Worm (Caenorhabditis elegans): ENCODE data around the gene lys-1.
A peak's percentile ranks its signal among the peaks of the same experiment; 100 is the strongest.

The lys-1 gene

ce11 chrV:10243105-10243504 is 34.6 kb upstream of the lys-1 start, which contains the start of gene C12D8.9:
TSS of gene C12D8.9 (minus strand) at chrV:10243205.
- TF ChIP-seq unc-30 (tag; optimal IDR thresholded peaks at IDR 0.05) (no peak), unc-98 (GFP tag; IDR thresholded peaks at IDR 0.05) (no peak), sptf-1 (tag; optimal IDR thresholded peaks at IDR 0.05) (no peak), dpl-1 (GFP tag; optimal IDR thresholded peaks at IDR 0.05) (no peak), pax-3 (tag; optimal IDR thresholded peaks at IDR 0.05) (no peak), aha-1 (tag; optimal IDR thresholded peaks at IDR 0.05) (no peak)

- TF ChIP-seq dsc-1 (tag; optimal IDR thresholded peaks at IDR 0.05), result peak; percentile 73
- TF ChIP-seq elt-2 (tag; optimal IDR thresholded peaks at IDR 0.05), result peak; percentile 34
- peak; percentile 11 for TF ChIP-seq fkh-8 (tag; optimal IDR thresholded peaks at IDR 0.05)
- TF ChIP-seq unc-98 (GFP tag; IDR thresholded peaks at IDR 0.05), result no peak
- TF ChIP-seq nhr-237 (tag; optimal IDR thresholded peaks at IDR 0.05), result no peak
Observed at ce11 chrV:10244018-10244720, 33.5 kb upstream of the lys-1 start.

- no peak for TF ChIP-seq aha-1 (tag; optimal IDR thresholded peaks at IDR 0.05)
- peak; percentile 6 for TF ChIP-seq dsc-1 (tag; optimal IDR thresholded peaks at IDR 0.05)
Observed at ce11 chrV:10245615-10246014, 32.1 kb upstream of the lys-1 start.

- peak; percentile 44 for TF ChIP-seq mep-1 (tag; optimal IDR thresholded peaks at IDR 0.05)
- 0 out of 2 replicates have a peak, but pooled peaks have one; percentile 48 for TF ChIP-seq ceh-88 (GFP tag; IDR thresholded peaks at IDR 0.05)
- TF ChIP-seq mdl-1 (tag; optimal IDR thresholded peaks at IDR 0.05), result peak in 1 of 2 experiments; percentile 89
- peak; percentile 78 for TF ChIP-seq nhr-47 (tag; optimal IDR thresholded peaks at IDR 0.05)
- no peak for TF ChIP-seq nhr-84 (tag; optimal IDR thresholded peaks at IDR 0.05)
- peak; percentile 55 to 66 for TF ChIP-seq lin-35 (GFP tag; optimal IDR thresholded peaks at IDR 0.05)
- TF ChIP-seq unc-98 (GFP tag; IDR thresholded peaks at IDR 0.05), result no peak
- TF ChIP-seq ceh-8 (GFP tag; optimal IDR thresholded peaks at IDR 0.05), result peak; percentile 28
- TF ChIP-seq grh-1 (GFP tag; IDR thresholded peaks at IDR 0.05), result no peak
- TF ChIP-seq unc-86 (tag; optimal IDR thresholded peaks at IDR 0.05), result peak; percentile 69
- TF ChIP-seq snu-23 (GFP tag; optimal IDR thresholded peaks at IDR 0.05), result peak; percentile 51
- TF ChIP-seq vab-15 (tag; optimal IDR thresholded peaks at IDR 0.05), result no peak
- TF ChIP-seq ztf-4 (tag; optimal IDR thresholded peaks at IDR 0.05), result peak; percentile 41
- TF ChIP-seq lir-3 (tag; optimal IDR thresholded peaks at IDR 0.05; ENCODE audit: poor library complexity), result peak; percentile 21
- 0 out of 2 replicates have a peak, but pooled peaks have one; percentile 51 for TF ChIP-seq mab-9 (GFP tag; IDR thresholded peaks at IDR 0.05)
- TF ChIP-seq tbx-2 (tag; optimal IDR thresholded peaks at IDR 0.05), result no peak
- TF ChIP-seq unc-130 (tag; optimal IDR thresholded peaks at IDR 0.05), result peak; percentile 59
- TF ChIP-seq fos-1 (tag; optimal IDR thresholded peaks at IDR 0.05), result peak; percentile 56
- TF ChIP-seq fkh-4 (tag; optimal IDR thresholded peaks at IDR 0.05; ENCODE audit: borderline replicate concordance), result peak; percentile 55
- TF ChIP-seq nhr-11 (tag; optimal IDR thresholded peaks at IDR 0.05), result peak; percentile 31
- TF ChIP-seq dsc-1 (tag; optimal IDR thresholded peaks at IDR 0.05), result peak; percentile 91
- TF ChIP-seq xbp-1 (tag; optimal IDR thresholded peaks at IDR 0.05), result peak; percentile 34
- peak; percentile 35 to 53 for TF ChIP-seq efl-1 (optimal IDR thresholded peaks at IDR 0.05)
- TF ChIP-seq efl-1 (GFP tag; optimal IDR thresholded peaks at IDR 0.05 in 1 of 2), result peak; percentile 42 to 79
- TF ChIP-seq pax-3 (tag; optimal IDR thresholded peaks at IDR 0.05), result peak; percentile 75
- peak; percentile 94 for TF ChIP-seq lin-14 (GFP tag; optimal IDR thresholded peaks at IDR 0.05)
- no peak for TF ChIP-seq pag-3 (tag; optimal IDR thresholded peaks at IDR 0.05; ENCODE audit: borderline replicate concordance, insufficient read depth)
- TF ChIP-seq mef-2 (tag; optimal IDR thresholded peaks at IDR 0.05), result no peak
- TF ChIP-seq egl-13 (tag; optimal IDR thresholded peaks at IDR 0.05), result no peak
- peak; percentile 34 to 65 (median 44) for TF ChIP-seq dpl-1 (GFP tag; optimal IDR thresholded peaks at IDR 0.05)
- TF ChIP-seq fkh-10 (GFP tag; optimal IDR thresholded peaks at IDR 0.05), result peak; percentile 16
- peak; percentile 37 for TF ChIP-seq nhr-19 (GFP tag; conservative IDR thresholded peaks at IDR 0.05)
- peak; percentile 68 for TF ChIP-seq sox-4 (tag; optimal IDR thresholded peaks at IDR 0.05)
- peak in 2 of 3 experiments; percentile 20 to 26 for TF ChIP-seq ceh-82 (tag; optimal IDR thresholded peaks at IDR 0.05)
- peak; percentile 56 for TF ChIP-seq C16A3.4 (tag; optimal IDR thresholded peaks at IDR 0.05)
- TF ChIP-seq ceh-90 (tag; optimal IDR thresholded peaks at IDR 0.05), result peak; percentile 31
- peak; percentile 30 for TF ChIP-seq nhr-20 (tag; optimal IDR thresholded peaks at IDR 0.05)
- peak; percentile 53 to 57 for TF ChIP-seq lsy-2 (tag; optimal IDR thresholded peaks at IDR 0.05)
Observed at ce11 chrV:10246443-10246885, 31.2 kb upstream of the lys-1 start.
